Fruit fly (Drosophila melanogaster): ENCODE data around the gene unc-13-4A.

unc-13-4A gene

dm6 chr3L:7312754-7313153, at the start of gene unc-13-4A:
TSS of gene unc-13-4A (minus strand) at chr3L:7312896.
- no peak for TF ChIP-seq noc (tag; optimal IDR thresholded peaks at IDR 0.05)

dm6 chr3L:7361095-7361522, 48.4 kb upstream of the unc-13-4A start:
- TF ChIP-seq noc (tag; optimal IDR thresholded peaks at IDR 0.05) = peak; percentile 6

- TF ChIP-seq noc (tag; optimal IDR thresholded peaks at IDR 0.05) = no peak
Measured at dm6 chr3L:7360324-7360852, 47.7 kb upstream of the unc-13-4A start, which contains the start of gene Sec63. TSS of gene Sec63 (plus strand) at chr3L:7360561.

- TF ChIP-seq noc (tag; optimal IDR thresholded peaks at IDR 0.05) = no peak
Measured at dm6 chr3L:7359827-7360323, 47.2 kb upstream of the unc-13-4A start, which contains the start of gene pst. TSS of gene pst (minus strand) at chr3L:7360263.

DNA sequence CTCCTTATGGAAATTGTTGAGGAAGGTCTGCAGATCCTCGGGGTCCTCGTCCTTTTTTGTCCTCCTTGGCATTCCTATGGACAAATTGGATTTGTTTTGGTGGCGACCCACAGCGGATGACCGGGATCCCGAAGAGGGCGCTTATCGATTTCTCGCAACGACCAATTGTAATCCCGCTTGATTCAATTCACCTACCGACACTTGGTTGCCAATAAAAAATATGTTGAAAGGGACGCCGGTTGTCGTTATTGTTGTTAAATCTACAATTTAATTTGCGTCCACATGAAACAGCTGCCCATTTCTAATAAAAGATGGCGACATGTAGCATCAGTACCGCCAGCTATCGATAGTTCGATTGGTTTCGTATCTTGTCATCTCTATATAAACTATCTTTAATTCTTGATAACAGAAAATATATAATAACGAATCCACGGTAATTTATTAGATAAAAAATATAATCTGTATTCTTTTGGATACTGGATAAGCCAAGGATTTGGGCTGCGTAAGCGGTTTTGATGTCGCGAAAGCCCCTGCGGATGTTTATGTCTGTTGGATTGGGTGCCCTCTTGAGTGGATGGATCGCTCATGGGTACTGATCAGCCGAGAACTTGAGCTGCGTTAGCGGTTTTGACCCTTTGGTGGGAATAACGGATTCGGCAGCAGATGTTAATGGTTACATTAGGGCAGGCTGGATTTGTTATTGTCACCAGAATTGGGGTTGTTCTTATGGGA, 43.9 kb upstream of the unc-13-4A start, which contains the start of gene CTCF:
Gene CTCF, minus strand, starts transcription at position 328 of the 732 bp plus-strand sequence.
- peak; percentile 10 for TF ChIP-seq noc (tag; optimal IDR thresholded peaks at IDR 0.05)

DNA sequence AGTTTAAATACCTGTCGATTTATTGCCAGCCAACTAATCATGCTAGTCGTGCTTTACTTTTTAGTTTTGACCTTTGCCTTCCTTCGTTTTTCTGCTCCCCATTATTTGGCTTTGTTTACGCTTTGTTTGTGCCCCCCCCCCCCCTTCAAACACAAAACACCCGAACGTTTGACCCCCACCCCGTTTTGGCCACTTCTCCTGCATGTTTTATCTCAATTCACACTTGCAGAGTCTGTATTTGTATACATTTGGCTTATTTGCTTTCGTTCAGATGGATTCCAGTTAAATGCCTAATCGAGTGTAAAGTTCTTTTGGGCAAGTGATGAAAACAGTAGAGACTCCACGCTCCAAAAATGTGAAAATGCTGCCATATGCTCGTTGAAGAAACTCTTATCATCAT, 36.6 kb upstream of the unc-13-4A start:
- peak; percentile 45 for TF ChIP-seq noc (tag; optimal IDR thresholded peaks at IDR 0.05)

- peak; percentile 33 for TF ChIP-seq noc (tag; optimal IDR thresholded peaks at IDR 0.05)
Measured at dm6 chr3L:7347984-7348631, 35.4 kb upstream of the unc-13-4A start, which contains the start of the genes Srp19 and qm. TSS of gene Srp19 (minus strand) at chr3L:7348034. TSS of gene qm (plus strand) at chr3L:7348313.

DNA sequence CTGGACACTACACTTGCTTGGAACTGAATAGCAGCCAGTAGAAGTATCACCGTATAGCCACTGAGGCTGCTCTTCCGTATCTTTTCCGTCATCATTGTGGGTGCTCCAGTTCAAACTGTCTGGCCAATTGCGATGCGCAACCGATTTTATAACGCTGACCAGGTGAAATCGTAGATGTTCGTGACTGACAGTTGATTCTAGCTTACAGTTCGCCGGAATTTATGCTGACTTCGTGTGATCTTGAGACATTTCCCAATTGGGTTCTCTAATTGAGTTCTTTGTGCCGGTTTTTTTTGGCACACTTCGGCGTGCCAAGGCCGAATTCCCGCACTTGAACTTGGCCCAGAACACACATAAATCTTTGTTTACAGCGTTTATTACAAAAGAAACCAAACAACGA, 34.3 kb upstream of the unc-13-4A start, which contains the start of gene CG14834:
Gene CG14834, minus strand, starts transcription at position 173 of the 400 bp plus-strand sequence.
- no peak for TF ChIP-seq noc (tag; optimal IDR thresholded peaks at IDR 0.05)

DNA sequence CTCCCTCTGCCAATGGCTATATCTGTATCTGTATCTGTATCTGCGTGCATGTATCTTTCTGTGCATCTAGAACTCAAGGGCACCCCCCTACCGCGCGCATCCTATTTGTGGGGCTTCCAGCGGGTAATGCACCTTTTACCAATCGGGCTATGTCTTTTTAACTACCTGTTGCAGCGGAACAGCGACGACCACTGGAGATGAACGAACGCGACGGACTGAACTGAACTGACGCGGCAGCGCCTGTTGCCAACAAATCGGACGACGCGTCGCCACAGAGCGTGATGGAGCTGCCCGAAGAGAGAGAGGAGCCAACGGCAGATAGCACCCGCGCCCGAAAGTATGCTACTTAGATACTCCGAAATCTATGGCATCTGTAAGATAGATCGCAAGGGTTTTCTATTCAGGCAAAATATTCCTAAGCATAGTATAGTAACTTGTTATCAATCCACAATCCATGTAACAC, 32.3 kb upstream of the unc-13-4A start, which contains the start of gene Cln7:
Gene Cln7, minus strand, starts transcription at position 219 of the 463 bp plus-strand sequence.
- peak; percentile 64 for TF ChIP-seq noc (tag; optimal IDR thresholded peaks at IDR 0.05)

dm6 chr3L:7344001-7344400, 31.3 kb upstream of the unc-13-4A start:
- no peak for TF ChIP-seq noc (tag; optimal IDR thresholded peaks at IDR 0.05)

- no peak for TF ChIP-seq noc (tag; optimal IDR thresholded peaks at IDR 0.05)
Measured at dm6 chr3L:7339216-7339742, 26.6 kb upstream of the unc-13-4A start, which contains the start of the genes lark and eco. TSS of gene lark (plus strand) at chr3L:7339266. TSS of gene eco (minus strand) at chr3L:7339340.

DNA sequence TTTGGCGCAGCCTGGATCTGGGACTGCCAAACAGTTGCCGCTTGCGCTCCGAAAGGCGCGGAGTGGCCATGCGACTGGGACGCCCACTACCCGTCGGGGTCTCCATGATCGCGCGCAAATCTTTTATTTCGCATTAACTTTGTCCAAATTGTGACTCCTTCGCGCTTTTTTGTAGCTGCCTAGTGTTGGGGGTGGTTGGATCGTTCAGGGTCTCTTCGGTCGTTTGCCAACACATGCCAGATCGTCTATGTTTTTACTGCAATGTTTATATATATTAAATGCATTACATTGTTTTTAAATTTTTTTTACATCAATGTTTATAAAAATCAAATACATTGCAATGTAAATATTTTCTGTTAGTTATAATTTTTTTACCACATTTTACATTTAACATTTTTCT, 26.1 kb upstream of the unc-13-4A start:
- no peak for TF ChIP-seq noc (tag; optimal IDR thresholded peaks at IDR 0.05)

DNA sequence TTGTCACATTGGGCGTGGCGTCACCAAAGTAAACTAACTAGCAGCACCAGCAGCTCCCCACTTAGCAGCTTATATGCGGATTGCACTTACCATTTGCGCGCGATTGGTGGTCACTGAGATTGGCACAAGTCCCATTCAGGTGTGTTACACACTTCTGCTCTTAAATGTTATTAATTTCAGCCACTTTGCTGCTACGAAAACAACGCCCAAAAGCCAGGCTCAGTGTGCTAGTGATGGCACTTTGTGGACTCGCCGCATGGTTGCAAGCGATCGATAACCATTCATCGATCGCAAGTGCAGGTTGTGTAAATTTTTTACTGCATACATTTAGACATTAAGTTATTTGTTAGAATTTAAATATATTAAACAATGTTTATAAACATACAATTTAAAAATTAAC, 22.3 kb upstream of the unc-13-4A start, which contains the start of the genes wrm1 and wrm2:
Gene wrm1, minus strand, starts transcription at position 237 of the 400 bp plus-strand sequence.
Gene wrm2, minus strand, starts transcription at position 237 of the 400 bp plus-strand sequence.
- no peak for TF ChIP-seq noc (tag; optimal IDR thresholded peaks at IDR 0.05)

DNA sequence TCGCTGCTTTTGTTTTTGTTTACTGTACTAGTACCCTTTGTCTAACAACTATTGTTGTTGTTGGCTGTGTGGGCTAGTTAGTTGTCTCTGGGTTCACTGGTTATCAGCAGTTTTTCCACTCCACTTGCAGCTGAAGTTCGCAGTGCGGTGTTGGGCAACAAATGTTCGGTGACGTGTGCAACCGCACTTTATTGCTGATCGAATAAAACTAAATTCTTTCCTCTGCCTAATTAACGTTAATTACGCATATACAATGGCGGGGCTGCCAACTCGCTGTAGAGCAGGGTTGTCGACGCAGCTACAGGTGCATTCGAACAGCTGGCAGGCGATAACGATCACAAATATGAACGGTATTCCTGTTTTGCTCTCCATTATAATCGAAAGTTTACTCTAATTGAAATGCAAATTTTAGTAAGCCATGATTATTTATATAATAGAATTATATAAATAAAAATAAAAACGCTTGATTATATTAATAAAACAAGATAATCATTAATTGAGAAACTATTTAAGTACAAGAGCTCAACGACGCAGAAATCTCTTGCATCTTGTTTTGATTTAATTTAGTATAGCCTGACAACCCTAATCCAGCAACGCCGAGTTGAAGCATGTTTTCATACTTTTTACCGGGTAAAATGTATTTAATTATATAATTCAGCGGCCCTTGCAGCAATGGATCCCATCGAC, 16.0 kb upstream of the unc-13-4A start, which contains the start of the genes mrva, CG42307 and mus312:
Gene mrva, minus strand, starts transcription at position 276 of the 687 bp plus-strand sequence.
Gene CG42307, plus strand, starts transcription at position 566 of the 687 bp plus-strand sequence.
Gene mus312, plus strand, starts transcription at position 566 of the 687 bp plus-strand sequence.
- no peak for TF ChIP-seq noc (tag; optimal IDR thresholded peaks at IDR 0.05)

DNA sequence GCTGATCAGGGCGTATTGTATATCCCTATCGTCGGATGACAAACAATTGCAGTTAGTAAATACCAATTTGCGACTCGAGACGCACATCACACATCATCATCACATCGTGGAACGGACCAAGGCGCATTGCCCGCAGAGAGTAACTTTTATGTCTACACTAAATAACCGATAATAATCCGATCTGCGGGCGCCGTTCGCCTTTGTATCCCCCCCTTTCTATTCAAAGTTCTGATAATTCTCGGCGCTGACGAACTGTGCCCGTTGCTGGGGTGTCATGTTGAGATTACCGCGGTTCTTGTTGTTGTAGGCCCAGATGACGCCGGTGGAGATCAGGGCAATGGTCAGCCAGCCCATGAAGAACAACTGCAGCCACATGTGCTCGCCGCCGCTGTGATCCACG, 14.0 kb upstream of the unc-13-4A start:
- TF ChIP-seq noc (tag; optimal IDR thresholded peaks at IDR 0.05) = no peak
